Fruit fly (Drosophila melanogaster) whole organism, embryonic: ENCODE data around the gene Cpr65Av.
A peak's percentile ranks its signal among the peaks of the same experiment; 100 is the strongest.

Experiments used
- Asciz ChIP-seq: fragments of 200-800 bp; sonication (Bioruptor generic); optimal IDR thresholded peaks from 2 replicates; lab custom pipeline; 2017; ENCODE audit warnings: missing biosample characterization, mild to moderate bottlenecking, missing genetic modification characterization, missing genetic modification reagents
- Blimp-1 ChIP-seq: fragments of 200-800 bp; sonication (Bioruptor generic); optimal IDR thresholded peaks from 3 replicates; lab custom pipeline; 2018; ENCODE audit warnings: missing biosample characterization, missing genetic modification characterization, mild to moderate bottlenecking, moderate library complexity, missing genetic modification reagents
- CG12104 ChIP-seq: fragments of 200-800 bp; sonication (Bioruptor generic); optimal IDR thresholded peaks from 3 replicates; lab custom pipeline; 2016; ENCODE audit warnings: missing biosample characterization, missing genetic modification characterization
- CG12219 ChIP-seq: fragments of 200-800 bp; sonication (Bioruptor generic); optimal IDR thresholded peaks from 3 replicates; lab custom pipeline; 2018; ENCODE audit warnings: missing biosample characterization, mild to moderate bottlenecking, missing genetic modification characterization
- CG12769 ChIP-seq: fragments of 200-800 bp; sonication (Bioruptor generic); optimal IDR thresholded peaks from 2 replicates; lab custom pipeline; 2019; ENCODE audit warnings: missing biosample characterization, mild to moderate bottlenecking, missing genetic modification characterization, moderate library complexity
- CG13424 ChIP-seq: fragments of 200-800 bp; sonication (Bioruptor generic); optimal IDR thresholded peaks from 2 replicates; lab custom pipeline; 2019; ENCODE audit warnings: missing biosample characterization, mild to moderate bottlenecking, missing genetic modification characterization, moderate library complexity
- CG14441 ChIP-seq: fragments of 200-800 bp; sonication (Bioruptor generic); IDR thresholded peaks from 2 replicates; pipeline ENCODE4 v1.3.6; 2022; ENCODE audit warnings: missing biosample characterization, missing genetic modification characterization
- CG1603 ChIP-seq: fragments of 200-800 bp; sonication (Bioruptor generic); optimal IDR thresholded peaks from 2 replicates; lab custom pipeline; 2019; ENCODE audit warnings: missing biosample characterization, mild to moderate bottlenecking, missing genetic modification characterization, moderate library complexity
- CG16863 ChIP-seq: fragments of 200-800 bp; sonication (Bioruptor generic); optimal IDR thresholded peaks from 3 replicates; lab custom pipeline; 2016; ENCODE audit warnings: missing biosample characterization, missing genetic modification characterization
- CG17385 ChIP-seq: fragments of 200-800 bp; sonication (Bioruptor generic); optimal IDR thresholded peaks from 3 replicates; lab custom pipeline; 2018; ENCODE audit warnings: missing biosample characterization, mild to moderate bottlenecking, missing genetic modification characterization
- CG1832 ChIP-seq: fragments of 200-800 bp; sonication (Bioruptor generic); optimal IDR thresholded peaks from 2 replicates; lab custom pipeline; 2017; ENCODE audit warnings: missing biosample characterization, mild to moderate bottlenecking, missing genetic modification characterization, inconsistent platforms
- CG32532 ChIP-seq: fragments of 200-800 bp; sonication (Bioruptor generic); IDR thresholded peaks from 2 replicates; pipeline ENCODE4 v1.3.6; 2022; ENCODE audit warnings: missing biosample characterization, missing genetic modification characterization
- CG43689 ChIP-seq: fragments of 200-800 bp; sonication (Bioruptor generic); IDR thresholded peaks from 2 replicates; pipeline ENCODE4 v1.3.6; 2022; ENCODE audit warnings: missing biosample characterization, missing genetic modification characterization
- CG5953 ChIP-seq: fragments of 200-800 bp; sonication (Bioruptor generic); IDR thresholded peaks from 2 replicates; pipeline ENCODE4 v1.3.6; 2022; ENCODE audit warnings: missing biosample characterization, missing genetic modification characterization
- CG6683 ChIP-seq: fragments of 200-800 bp; sonication (Bioruptor generic); optimal IDR thresholded peaks from 2 replicates; lab custom pipeline; 2017; ENCODE audit warnings: missing biosample characterization, mild to moderate bottlenecking, missing genetic modification characterization, missing genetic modification reagents
- CG7963 ChIP-seq: fragments of 200-800 bp; sonication (Bioruptor generic); IDR thresholded peaks from 3 replicates; pipeline ENCODE4 v1.3.6; 2022; ENCODE audit warnings: missing biosample characterization, missing genetic modification characterization; ENCODE audit not compliant: partially characterized antibody
- CG8290 ChIP-seq, 3 experiments: fragments of 200-800 bp; sonication (Bioruptor generic); optimal IDR thresholded peaks; 2 replicates each; lab custom pipeline; 2016 to 2019; ENCODE audit warnings: missing biosample characterization in 3 of 3, missing genetic modification characterization in 3 of 3, mild to moderate bottlenecking in 2 of 3, moderate library complexity in 1 of 3
- CG8924 ChIP-seq: fragments of 200-800 bp; optimal IDR thresholded peaks from 3 replicates; lab custom pipeline; 2019; ENCODE audit warnings: missing biosample characterization, mild to moderate bottlenecking, missing genetic modification characterization, moderate library complexity
- CG8944 ChIP-seq: fragments of 200-800 bp; sonication (Bioruptor generic); optimal IDR thresholded peaks from 3 replicates; lab custom pipeline; 2016; ENCODE audit warnings: missing biosample characterization, missing genetic modification characterization
- CG9727 ChIP-seq: fragments of 200-800 bp; sonication (Bioruptor generic); optimal IDR thresholded peaks from 3 replicates; lab custom pipeline; 2017; ENCODE audit warnings: missing biosample characterization, mild to moderate bottlenecking, missing genetic modification characterization
- CG9932 ChIP-seq: fragments of 200-800 bp; sonication (Bioruptor generic); IDR thresholded peaks from 2 replicates; pipeline ENCODE4 v1.3.6; 2022; ENCODE audit warnings: missing biosample characterization, missing genetic modification characterization
- Med ChIP-seq: fragments of 200-800 bp; sonication (Bioruptor generic); peaks from one replicate; lab custom pipeline; 2016; ENCODE audit warnings: missing biosample characterization, missing genetic modification characterization, mild to moderate bottlenecking, inconsistent platforms, moderate library complexity
- Neu2 ChIP-seq: fragments of 200-800 bp; sonication (Bioruptor generic); optimal IDR thresholded peaks from 3 replicates; lab custom pipeline; 2016; ENCODE audit warnings: missing biosample characterization, missing genetic modification characterization, borderline replicate concordance
- NfI ChIP-seq: fragments of 200-800 bp; sonication (Bioruptor generic); optimal IDR thresholded peaks from 3 replicates; lab custom pipeline; 2018; ENCODE audit warnings: missing biosample characterization, mild to moderate bottlenecking, missing genetic modification characterization, moderate library complexity
- Rfx ChIP-seq: fragments of 200-800 bp; sonication (Bioruptor generic); IDR thresholded peaks from 2 replicates; pipeline ENCODE4 v1.3.6; 2022; ENCODE audit warnings: missing biosample characterization, missing genetic modification characterization
- Scr ChIP-seq: fragments of 200-800 bp; sonication (Bioruptor generic); IDR thresholded peaks from 2 replicates; pipeline ENCODE4 v1.3.6; 2022; ENCODE audit warnings: missing biosample characterization, missing genetic modification characterization; ENCODE audit not compliant: partially characterized antibody
- Sox100B ChIP-seq: fragments of 200-800 bp; sonication (Bioruptor generic); optimal IDR thresholded peaks from 3 replicates; lab custom pipeline; 2018; ENCODE audit warnings: missing biosample characterization, mild to moderate bottlenecking, missing genetic modification characterization
- Usf ChIP-seq: fragments of 200-800 bp; sonication (Bioruptor generic); optimal IDR thresholded peaks from 2 replicates; lab custom pipeline; 2017; ENCODE audit warnings: missing genotype, missing biosample characterization, missing genetic modification characterization
- ab ChIP-seq: fragments of 200-800 bp; sonication (Bioruptor generic); optimal IDR thresholded peaks from 2 replicates; lab custom pipeline; 2016; ENCODE audit warnings: missing biosample characterization, missing genetic modification characterization
- ac ChIP-seq: fragments of 200-800 bp; sonication (Bioruptor generic); optimal IDR thresholded peaks from 3 replicates; lab custom pipeline; 2017; ENCODE audit warnings: missing biosample characterization, mild to moderate bottlenecking, missing genetic modification characterization
- ase ChIP-seq: fragments of 200-800 bp; sonication (Bioruptor generic); IDR thresholded peaks from 3 replicates; pipeline ENCODE4 v1.3.6; 2022; ENCODE audit warnings: missing biosample characterization, missing genetic modification characterization
- crp ChIP-seq, 2 experiments: fragments of 200-800 bp; sonication (Bioruptor generic); optimal IDR thresholded peaks; 2 replicates in 1 of 2; 3 replicates in 1 of 2; lab custom pipeline; 2017; ENCODE audit warnings: missing biosample characterization in 2 of 2, missing genetic modification characterization in 2 of 2, mild to moderate bottlenecking in 1 of 2, moderate library complexity in 1 of 2
- gcm2 ChIP-seq: fragments of 200-800 bp; sonication (Bioruptor generic); optimal IDR thresholded peaks from 2 replicates; lab custom pipeline; 2016; ENCODE audit warnings: missing biosample characterization, missing genetic modification characterization
- jigr1 ChIP-seq: fragments of 200-800 bp; sonication (Bioruptor generic); IDR thresholded peaks from 3 replicates; pipeline ENCODE4 v1.3.6; 2022; ENCODE audit warnings: missing biosample characterization, missing genetic modification characterization
- luna ChIP-seq: fragments of 200-800 bp; sonication (Bioruptor generic); optimal IDR thresholded peaks from 2 replicates; lab custom pipeline; 2016; ENCODE audit warnings: missing biosample characterization, missing genetic modification characterization
- nmo ChIP-seq: fragments of 200-800 bp; sonication (Bioruptor generic); optimal IDR thresholded peaks from 2 replicates; lab custom pipeline; 2018; ENCODE audit warnings: missing biosample characterization, mild to moderate bottlenecking, missing genetic modification characterization, moderate library complexity
- pho ChIP-seq: fragments of 200-800 bp; sonication (Bioruptor generic); optimal IDR thresholded peaks from 2 replicates; lab custom pipeline; 2016; ENCODE audit warnings: missing biosample characterization, missing genetic modification characterization
- pros ChIP-seq: fragments of 200-800 bp; sonication (Bioruptor generic); optimal IDR thresholded peaks from 3 replicates; lab custom pipeline; 2019; ENCODE audit warnings: missing biosample characterization, mild to moderate bottlenecking, missing genetic modification characterization, moderate library complexity
- psq ChIP-seq: fragments of 200-800 bp; sonication (Bioruptor generic); optimal IDR thresholded peaks from 2 replicates; lab custom pipeline; 2017; ENCODE audit warnings: missing biosample characterization, missing genetic modification characterization
- pum ChIP-seq: fragments of 200-800 bp; sonication (Bioruptor generic); optimal IDR thresholded peaks from 2 replicates; lab custom pipeline; 2016; ENCODE audit warnings: missing biosample characterization, missing genetic modification characterization
- ranshi ChIP-seq: fragments of 200-800 bp; sonication (Bioruptor generic); IDR thresholded peaks from 2 replicates; pipeline ENCODE4 v1.3.6; 2022; ENCODE audit warnings: missing biosample characterization, missing genetic modification characterization
- ssp ChIP-seq: fragments of 200-800 bp; sonication (Bioruptor generic); IDR thresholded peaks from 2 replicates; pipeline ENCODE4 v1.3.6; 2022; ENCODE audit warnings: missing biosample characterization, missing genetic modification characterization
- stwl ChIP-seq: fragments of 200-800 bp; sonication (Bioruptor generic); optimal IDR thresholded peaks from 3 replicates; lab custom pipeline; 2018; ENCODE audit warnings: missing biosample characterization, mild to moderate bottlenecking, missing genetic modification characterization, moderate library complexity
- tgo ChIP-seq: fragments of 200-800 bp; sonication (Bioruptor generic); IDR thresholded peaks from 3 replicates; pipeline ENCODE4 v1.3.6; 2022; ENCODE audit warnings: missing biosample characterization, missing genetic modification characterization
- trh ChIP-seq: fragments of 200-800 bp; sonication (Bioruptor generic); optimal IDR thresholded peaks from 2 replicates; lab custom pipeline; 2016; ENCODE audit warnings: missing biosample characterization, missing genetic modification characterization
- vfl ChIP-seq: fragments of 200-800 bp; sonication (Bioruptor generic); optimal IDR thresholded peaks from 2 replicates; lab custom pipeline; 2016; ENCODE audit warnings: missing biosample characterization, missing genetic modification characterization
- vvl ChIP-seq: fragments of 200-800 bp; sonication (Bioruptor generic); IDR thresholded peaks from 2 replicates; pipeline ENCODE4 v1.3.6; 2022; ENCODE audit warnings: missing biosample characterization, missing genetic modification characterization
- yki ChIP-seq: fragments of >200 bp; optimal IDR thresholded peaks from 3 replicates; lab custom pipeline; 2018
- zfh1 ChIP-seq: fragments of 200-800 bp; sonication (Bioruptor generic); IDR thresholded peaks from 3 replicates; pipeline ENCODE4 v1.3.6; 2022; ENCODE audit warnings: missing biosample characterization, missing genetic modification characterization

The Cpr65Av gene

dm6 chr3L:6124616-6125408 is 15.0 kb downstream of the Cpr65Av start (continued):
- TF ChIP-seq CG12769: peak; percentile 88
- TF ChIP-seq CG8944 (GFP tag; lab: Kevin White, UChicago): no peak
- TF ChIP-seq pho (GFP tag; lab: Kevin White, UChicago): peak; percentile 23
- no peak for TF ChIP-seq jigr1 (GFP tag; lab: Robert Waterston, UW)
- TF ChIP-seq trh: peak; percentile 30
- TF ChIP-seq ranshi: peak; percentile 76; the same call in 1 of the 2 replicates
- no peak for TF ChIP-seq CG7963
- TF ChIP-seq CG14441: peak; percentile 72
- peak; percentile 71 for TF ChIP-seq CG43689 (GFP tag; lab: Robert Waterston, UW)
- peak; percentile 90 for TF ChIP-seq NfI (GFP tag; lab: Kevin White, UChicago)
- TF ChIP-seq Usf: peak; percentile 6
- peak; percentile 81 for TF ChIP-seq luna (GFP tag; lab: Kevin White, UChicago)
- TF ChIP-seq Blimp-1 (GFP tag; lab: Kevin White, UChicago): peak; percentile 42
- peak; percentile 34 for TF ChIP-seq CG13424 (tag; lab: Kevin White, UChicago)
- TF ChIP-seq CG5953 (GFP tag; lab: Robert Waterston, UW): peak; percentile 79
- no peak for TF ChIP-seq Neu2 (GFP tag; lab: Kevin White, UChicago)
- peak; percentile 25 for TF ChIP-seq CG16863 (GFP tag; lab: Kevin White, UChicago)
- peak; percentile 71 for TF ChIP-seq CG9727 (GFP tag; lab: Kevin White, UChicago)
- TF ChIP-seq stwl (tag; lab: Kevin White, UChicago): peak; percentile 73
- TF ChIP-seq zfh1 (GFP tag; lab: Robert Waterston, UW): peak; percentile 88
- no peak for TF ChIP-seq pros (GFP tag; lab: Kevin White, UChicago)
- peak; percentile 29 for TF ChIP-seq nmo (GFP tag; lab: Kevin White, UChicago)
- TF ChIP-seq CG6683 (GFP tag; lab: Kevin White, UChicago): peak; percentile 61
- peak; percentile 59; the same call in 1 of the 2 replicates for TF ChIP-seq CG9932 (GFP tag; lab: Robert Waterston, UW)
- peak; percentile 76 for TF ChIP-seq CG12219 (GFP tag; lab: Kevin White, UChicago)
- TF ChIP-seq ac (GFP tag; lab: Kevin White, UChicago): peak; percentile 49
- peak; percentile 91 for TF ChIP-seq Rfx
- peak; percentile 66 for TF ChIP-seq CG8290 (GFP tag; optimal IDR thresholded peaks at IDR 0.05; lab: Kevin White, UChicago)
- TF ChIP-seq CG8290 (tag; optimal IDR thresholded peaks at IDR 0.05; lab: Kevin White, UChicago): peak; percentile 24 to 83
- peak; percentile 96 for TF ChIP-seq ssp (GFP tag; lab: Robert Waterston, UW)
- peak; percentile 86 for TF ChIP-seq CG32532 (GFP tag; lab: Robert Waterston, UW)
- TF ChIP-seq vvl (GFP tag; lab: Robert Waterston, UW): peak; percentile 96
- peak; percentile 75 for TF ChIP-seq tgo (GFP tag; lab: Robert Waterston, UW)
- TF ChIP-seq CG1603 (tag; lab: Kevin White, UChicago): peak; percentile 79
- TF ChIP-seq Asciz (GFP tag; lab: Kevin White, UChicago): peak; percentile 83
- no peak for TF ChIP-seq pum
- no peak for TF ChIP-seq ab (GFP tag; lab: Kevin White, UChicago)
- peak; percentile 75 for TF ChIP-seq Sox100B (GFP tag; lab: Kevin White, UChicago)
- TF ChIP-seq CG12104 (GFP tag; lab: Kevin White, UChicago): peak; percentile 75
- TF ChIP-seq CG1832 (GFP tag; lab: Kevin White, UChicago): no peak
- TF ChIP-seq Med: peak; percentile 97
- TF ChIP-seq gcm2 (GFP tag; lab: Kevin White, UChicago): no peak
- no peak for TF ChIP-seq Scr
- TF ChIP-seq CG17385 (GFP tag; lab: Kevin White, UChicago): peak; percentile 72
- TF ChIP-seq CG8924 (tag; lab: Kevin White, UChicago): no peak
- TF ChIP-seq vfl: no peak
- TF ChIP-seq yki (lab: Kevin White, UChicago): peak; percentile 38
- TF ChIP-seq crp (GFP tag; optimal IDR thresholded peaks at IDR 0.05; lab: Kevin White, UChicago): peak in 1 of 2 experiments; percentile 22
- TF ChIP-seq psq (GFP tag; lab: Kevin White, UChicago): no peak
- TF ChIP-seq ase (GFP tag; lab: Robert Waterston, UW): peak; percentile 79
